Worm (Caenorhabditis elegans) whole organism, L4/young adult: ENCODE results near the gene str-230.

Experiments used
- W03F9.2 ChIP-seq: fragments of 150-350 bp; optimal IDR thresholded peaks from 2 replicates; lab custom pipeline; 2014; ENCODE audit warnings: missing biosample characterization, missing genetic modification characterization
- dao-5 ChIP-seq: sonication (generic microtip); optimal IDR thresholded peaks from 2 replicates; lab custom pipeline; 2016; ENCODE audit warnings: missing genotype, missing genetic modification characterization, moderate library complexity, missing compliant biosample characterization
- him-1 ChIP-seq: sonication (generic microtip); optimal IDR thresholded peaks from 2 replicates; lab custom pipeline; 2016; ENCODE audit warnings: missing genotype, missing genetic modification reagents, missing genetic modification characterization, missing compliant biosample characterization

str-230 gene

ce11 chrV:14210743-14211142 is at the start of gene str-230:
str-230 (minus strand) TSS chrV:14210843.
- no peak for TF ChIP-seq W03F9.2
- TF ChIP-seq dao-5 (tag; lab: Kevin White, UChicago) = no peak
- TF ChIP-seq him-1 (tag; lab: Kevin White, UChicago) = no peak

ce11 chrV:14256813-14257212 is 46.2 kb upstream of the str-230 start, which contains the start of gene sre-8:
sre-8 (plus strand) TSS chrV:14257113.
- TF ChIP-seq W03F9.2 (no peak), dao-5 (tag; lab: Kevin White, UChicago) (no peak), him-1 (tag; lab: Kevin White, UChicago) (no peak)

ce11 chrV:14254221-14254620 is 43.6 kb upstream of the str-230 start, which contains the start of gene K02E11.7:
K02E11.7 (minus strand) TSS chrV:14254321.
- no peak for TF ChIP-seq W03F9.2
- no peak for TF ChIP-seq dao-5 (tag; lab: Kevin White, UChicago)
- no peak for TF ChIP-seq him-1 (tag; lab: Kevin White, UChicago)

- no peak for TF ChIP-seq him-1 (tag; lab: Kevin White, UChicago)
Measured at ce11 chrV:14252025-14252424, 41.4 kb upstream of the str-230 start, which contains the start of gene K02E11.5. K02E11.5 (plus strand) TSS chrV:14252325.

- no peak for TF ChIP-seq W03F9.2
- no peak for TF ChIP-seq dao-5 (tag; lab: Kevin White, UChicago)
- no peak for TF ChIP-seq him-1 (tag; lab: Kevin White, UChicago)
Measured at ce11 chrV:14248654-14249053, 38.0 kb upstream of the str-230 start, which contains the start of gene K02E11.6. K02E11.6 (plus strand) TSS chrV:14248802.

ce11 chrV:14248025-14248424 is 37.4 kb upstream of the str-230 start, which contains the start of gene K02E11.4:
K02E11.4 (minus strand) TSS chrV:14248125.
- TF ChIP-seq him-1 (tag; lab: Kevin White, UChicago) (no peak), W03F9.2 (no peak), dao-5 (tag; lab: Kevin White, UChicago) (no peak)

- no peak for TF ChIP-seq him-1 (tag; lab: Kevin White, UChicago)
- TF ChIP-seq dao-5 (tag; lab: Kevin White, UChicago) = no peak
- TF ChIP-seq W03F9.2 = no peak
Measured at ce11 chrV:14246761-14247160, 36.1 kb upstream of the str-230 start, which contains the start of gene K02E11.3. K02E11.3 (minus strand) TSS chrV:14246861.

ce11 chrV:14243904-14244303 is 33.3 kb upstream of the str-230 start, which contains the start of gene sre-7:
sre-7 (plus strand) TSS chrV:14244204.
- TF ChIP-seq W03F9.2 (no peak), dao-5 (tag; lab: Kevin White, UChicago) (no peak), him-1 (tag; lab: Kevin White, UChicago) (no peak)

ce11 chrV:14240694-14241201 is 30.1 kb upstream of the str-230 start, which contains the start of gene K02E11.10:
K02E11.10 (minus strand) TSS chrV:14241151.
- TF ChIP-seq dao-5 (tag; lab: Kevin White, UChicago) (no peak), W03F9.2 (no peak), him-1 (tag; lab: Kevin White, UChicago) (no peak)

- TF ChIP-seq dao-5 (tag; lab: Kevin White, UChicago) = no peak
- TF ChIP-seq W03F9.2 = no peak
Measured at ce11 chrV:14235942-14236341, 25.3 kb upstream of the str-230 start, which contains the start of gene ent-3. ent-3 (minus strand) TSS chrV:14236042.

ce11 chrV:14231656-14232055 is 21.0 kb upstream of the str-230 start:
- TF ChIP-seq him-1 (tag; lab: Kevin White, UChicago) = no peak

ce11 chrV:14230788-14231583 is 20.3 kb upstream of the str-230 start:
- TF ChIP-seq dao-5 (tag; lab: Kevin White, UChicago) (no peak), W03F9.2 (no peak), him-1 (tag; lab: Kevin White, UChicago) (no peak)

- TF ChIP-seq W03F9.2 (no peak), dao-5 (tag; lab: Kevin White, UChicago) (no peak), him-1 (tag; lab: Kevin White, UChicago) (no peak)
Measured at ce11 chrV:14226373-14226772, 15.7 kb upstream of the str-230 start, which contains the start of gene nep-21. nep-21 (minus strand) TSS chrV:14226473.

ce11 chrV:14223141-14223540 is 12.5 kb upstream of the str-230 start:
- no peak for TF ChIP-seq him-1 (tag; lab: Kevin White, UChicago)
- no peak for TF ChIP-seq W03F9.2
- TF ChIP-seq dao-5 (tag; lab: Kevin White, UChicago) = no peak
